Worm (Caenorhabditis elegans): ENCODE measurements around the gene mrck-1.

Gene mrck-1

DNA sequence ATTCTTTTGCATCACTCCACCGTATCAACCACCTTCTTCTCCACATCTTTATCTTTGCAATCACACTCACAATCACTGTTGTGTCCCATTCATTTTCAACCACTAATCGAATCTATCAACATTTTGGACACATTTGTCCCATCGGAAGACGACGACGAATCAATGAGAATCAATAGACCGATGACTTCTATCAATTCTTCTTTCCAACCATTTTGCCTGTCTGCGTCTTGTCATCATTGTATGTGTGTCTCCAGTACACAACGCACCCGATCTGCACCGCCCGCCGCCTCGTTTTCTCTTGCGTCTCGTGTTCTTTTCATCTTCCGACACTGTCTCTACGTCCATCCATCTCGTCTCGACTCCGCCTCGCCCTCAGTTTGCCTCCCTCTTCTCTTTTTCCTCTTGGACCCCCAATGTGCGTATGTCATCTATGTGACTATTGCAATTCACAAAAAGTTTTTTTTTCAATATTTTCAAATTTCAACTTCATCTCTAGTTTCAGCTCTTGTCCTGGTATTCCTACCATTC lies 20.6 kb downstream of the mrck-1 start, which contains the start of gene dmd-7:
TSS of gene dmd-7 (plus strand) at position 478 of the 528 bp plus-strand sequence.
- TF ChIP-seq zim-3 (tag; optimal IDR thresholded peaks at IDR 0.05) (no peak), zfh-2 (GFP tag; conservative IDR thresholded peaks at IDR 0.05) (peak; percentile 92), rcor-1 (GFP tag; IDR thresholded peaks at IDR 0.05) (0 out of 2 replicates have a peak, but pooled peaks have one; percentile 36), madf-10 (tag; optimal IDR thresholded peaks at IDR 0.05) (peak; percentile 83), tlf-1 (GFP tag; optimal IDR thresholded peaks at IDR 0.05) (peak; percentile 3), K11D2.4 (GFP tag; IDR thresholded peaks at IDR 0.05) (peak; percentile 76), pbrm-1 (GFP tag; IDR thresholded peaks at IDR 0.05) (no peak), ZK185.1 (tag; optimal IDR thresholded peaks at IDR 0.05; ENCODE audit: poor library complexity, severe bottlenecking) (no peak), F52B5.7 (tag; optimal IDR thresholded peaks at IDR 0.05) (no peak), B0035.1 (tag; optimal IDR thresholded peaks at IDR 0.05) (peak; percentile 27), nhr-80 (tag; optimal IDR thresholded peaks at IDR 0.05) (peak; percentile 80), lin-54 (GFP tag; optimal IDR thresholded peaks at IDR 0.05) (peak; percentile 34), nhr-90 (tag; optimal IDR thresholded peaks at IDR 0.05) (peak; percentile 9), K12H6.12 (tag; optimal IDR thresholded peaks at IDR 0.05) (peak; percentile 65), dox-1 (GFP tag; IDR thresholded peaks at IDR 0.05) (peak; percentile 67), lin-40 (tag; optimal IDR thresholded peaks at IDR 0.05) (peak; percentile 87), ceh-27 (GFP tag; optimal IDR thresholded peaks at IDR 0.05) (peak; percentile 66), lin-35 (GFP tag; optimal IDR thresholded peaks at IDR 0.05) (peak in 1 of 3 experiments; percentile 59), F10E7.11 (tag; optimal IDR thresholded peaks at IDR 0.05) (no peak), snpc-4 (GFP tag; optimal IDR thresholded peaks at IDR 0.05) (no peak), snpc-4 (tag; optimal IDR thresholded peaks at IDR 0.05) (peak in 2 of 4 experiments; percentile 18 to 47), lag-1 (GFP tag; IDR thresholded peaks at IDR 0.05) (0 out of 2 replicates have a peak, but pooled peaks have one; percentile 37), ceh-91 (GFP tag; IDR thresholded peaks at IDR 0.05) (no peak), chd-7 (tag; optimal IDR thresholded peaks at IDR 0.05) (peak; percentile 85), lin-26 (GFP tag; IDR thresholded peaks at IDR 0.05) (0 out of 2 replicates have a peak, but pooled peaks have one; percentile 28), sdz-38 (tag; optimal IDR thresholded peaks at IDR 0.05) (no peak), atf-7 (tag; optimal IDR thresholded peaks at IDR 0.05) (peak; percentile 75), hmg-1.2 (GFP tag; IDR thresholded peaks at IDR 0.05) (peak; percentile 57; the same call in 1 of the 2 replicates), unc-62 (GFP tag; optimal IDR thresholded peaks at IDR 0.05) (peak; percentile 71), C06A6.2 (GFP tag; conservative IDR thresholded peaks at IDR 0.05) (peak; percentile 79), ztf-26 (tag; optimal IDR thresholded peaks at IDR 0.05) (peak; percentile 90), cebp-1 (GFP tag; IDR thresholded peaks at IDR 0.05) (no peak), cebp-1 (tag; optimal IDR thresholded peaks at IDR 0.05) (peak; percentile 79), attf-5 (GFP tag; optimal IDR thresholded peaks at IDR 0.05) (peak; percentile 54), gei-17 (GFP tag; optimal IDR thresholded peaks at IDR 0.05) (peak; percentile 62), dpl-1 (GFP tag; optimal IDR thresholded peaks at IDR 0.05) (no peak), ztf-18 (tag; optimal IDR thresholded peaks at IDR 0.05) (peak; percentile 8), lsy-27 (tag; optimal IDR thresholded peaks at IDR 0.05; ENCODE audit: borderline replicate concordance, insufficient read depth) (no peak), Y53G8AR.9 (GFP tag; conservative IDR thresholded peaks at IDR 0.05) (0 out of 2 replicates have a peak, but pooled peaks have one; percentile 15), F57C9.4 (tag; optimal IDR thresholded peaks at IDR 0.05) (no peak), B0336.3 (GFP tag; IDR thresholded peaks at IDR 0.05) (peak; percentile 58; the same call in 1 of the 2 replicates), somi-1 (GFP tag; optimal IDR thresholded peaks at IDR 0.05) (peak; percentile 94), die-1 (tag; optimal IDR thresholded peaks at IDR 0.05) (peak; percentile 72), egrh-3 (GFP tag; IDR thresholded peaks at IDR 0.05) (0 out of 2 replicates have a peak, but pooled peaks have one; percentile 7), F22D6.2 (tag; optimal IDR thresholded peaks at IDR 0.05) (peak; percentile 62), nfyb-1 (GFP tag; IDR thresholded peaks at IDR 0.05) (0 out of 2 replicates have a peak, but pooled peaks have one; percentile 67), tbp1 (GFP tag; optimal IDR thresholded peaks at IDR 0.05) (peak; percentile 56)
